Worm (Caenorhabditis elegans): ENCODE data around the gene gid-2.

- TF ChIP-seq fos-1 (tag; optimal IDR thresholded peaks at IDR 0.05) = no peak
- TF ChIP-seq elt-3 (tag; optimal IDR thresholded peaks at IDR 0.05) = no peak
- no peak for TF ChIP-seq sup-37 (GFP tag; optimal IDR thresholded peaks at IDR 0.05)
- TF ChIP-seq lin-13 (GFP tag; optimal IDR thresholded peaks at IDR 0.05) = no peak
- peak; percentile 73 for TF ChIP-seq nhr-85 (tag)
- no peak for TF ChIP-seq isw-1 (GFP tag; IDR thresholded peaks at IDR 0.05)
- no peak for TF ChIP-seq zip-4 (GFP tag; optimal IDR thresholded peaks at IDR 0.05)
- TF ChIP-seq C04F5.9 (tag; optimal IDR thresholded peaks at IDR 0.05) = no peak
- no peak for TF ChIP-seq ceh-82 (tag; optimal IDR thresholded peaks at IDR 0.05)
- no peak for TF ChIP-seq ztf-11 (tag; optimal IDR thresholded peaks at IDR 0.05)
- no peak for TF ChIP-seq ama-1 (optimal IDR thresholded peaks at IDR 0.05)
- no peak for TF ChIP-seq unc-62 (GFP tag; optimal IDR thresholded peaks at IDR 0.05)
Measured at ce11 chrX:2380818-2381217, 57.9 kb downstream of the gid-2 start.
